Worm (Caenorhabditis elegans) whole organism, late embryonic: Measurements from ENCODE around the gene F59A1.13.

ENCODE experiments used
- C08G9.2 ChIP-seq: sonication (generic microtip); optimal IDR thresholded peaks from 2 replicates; lab custom pipeline; 2016; ENCODE audit warnings: mild to moderate bottlenecking, missing genetic modification characterization, moderate library complexity, missing compliant biosample characterization
- F13H6.1 ChIP-seq: sonication (generic microtip); optimal IDR thresholded peaks from 2 replicates; lab custom pipeline; 2016; ENCODE audit warnings: missing genetic modification characterization, missing compliant biosample characterization
- K09A11.1 ChIP-seq: sonication (generic microtip); optimal IDR thresholded peaks from 2 replicates; lab custom pipeline; 2017; ENCODE audit warnings: antibody characterized with exemption, mild to moderate bottlenecking, missing genetic modification characterization, missing compliant biosample characterization; ENCODE audit not compliant: insufficient read depth
- Y22D7AL.16 ChIP-seq: sonication (generic microtip); optimal IDR thresholded peaks from 2 replicates; lab custom pipeline; 2016; ENCODE audit warnings: missing genetic modification characterization, missing compliant biosample characterization
- ahr-1 ChIP-seq: sonication (generic microtip); optimal IDR thresholded peaks from 2 replicates; lab custom pipeline; 2016; ENCODE audit warnings: missing genetic modification characterization, missing compliant biosample characterization
- ceh-14 ChIP-seq: sonication (generic microtip); optimal IDR thresholded peaks from 2 replicates; lab custom pipeline; 2016; ENCODE audit warnings: missing genotype, missing genetic modification characterization, missing compliant biosample characterization
- ceh-18 ChIP-seq: sonication (generic microtip); optimal IDR thresholded peaks from 2 replicates; lab custom pipeline; 2016; ENCODE audit warnings: missing genetic modification characterization, missing compliant biosample characterization
- ceh-2 ChIP-seq: sonication (generic microtip); optimal IDR thresholded peaks from 2 replicates; lab custom pipeline; 2016; ENCODE audit warnings: missing genotype, missing genetic modification characterization, missing compliant biosample characterization
- ceh-22 ChIP-seq: sonication (generic microtip); optimal IDR thresholded peaks from 2 replicates; lab custom pipeline; 2017; ENCODE audit warnings: missing biosample characterization, missing genetic modification characterization
- ceh-24 ChIP-seq: sonication (generic microtip); optimal IDR thresholded peaks from 2 replicates; lab custom pipeline; 2016; ENCODE audit warnings: mild to moderate bottlenecking, missing genetic modification characterization, missing compliant biosample characterization
- ceh-30 ChIP-seq: fragments of 150-350 bp; optimal IDR thresholded peaks from 2 replicates; lab custom pipeline; 2014; ENCODE audit warnings: missing biosample characterization, missing genetic modification characterization
- ceh-31 ChIP-seq: sonication (generic microtip); optimal IDR thresholded peaks from 2 replicates; lab custom pipeline; 2016; ENCODE audit warnings: missing genetic modification characterization, missing compliant biosample characterization
- ceh-34 ChIP-seq: sonication (generic microtip); optimal IDR thresholded peaks from 2 replicates; lab custom pipeline; 2016; ENCODE audit warnings: mild to moderate bottlenecking, missing genetic modification characterization, missing compliant biosample characterization
- ceh-45 ChIP-seq: fragments of 200-800 bp; sonication (Bioruptor generic); IDR thresholded peaks from 2 replicates; pipeline ENCODE4 v1.3.6; 2022; ENCODE audit warnings: missing genetic modification reagents, missing genetic modification characterization, missing compliant biosample characterization
- ceh-48 ChIP-seq: sonication (generic microtip); optimal IDR thresholded peaks from 2 replicates; lab custom pipeline; 2016; ENCODE audit warnings: missing genetic modification characterization, inconsistent platforms, missing compliant biosample characterization
- che-1 ChIP-seq: sonication (generic microtip); optimal IDR thresholded peaks from 2 replicates; lab custom pipeline; 2016; ENCODE audit warnings: mild to moderate bottlenecking, missing genetic modification characterization, missing compliant biosample characterization
- fkh-6 ChIP-seq: sonication (generic microtip); optimal IDR thresholded peaks from 2 replicates; lab custom pipeline; 2016; ENCODE audit warnings: missing genetic modification characterization, missing compliant biosample characterization
- hlh-13 ChIP-seq: fragments of 200-800 bp; sonication (Bioruptor generic); optimal IDR thresholded peaks from 2 replicates; lab custom pipeline; 2018; ENCODE audit warnings: mild to moderate bottlenecking, missing genetic modification characterization, missing compliant biosample characterization
- hlh-15 ChIP-seq: sonication (generic microtip); optimal IDR thresholded peaks from 2 replicates; lab custom pipeline; 2016; ENCODE audit warnings: missing genetic modification characterization, missing compliant biosample characterization
- hlh-30 ChIP-seq: sonication (generic microtip); optimal IDR thresholded peaks from 2 replicates; lab custom pipeline; 2017; ENCODE audit warnings: antibody characterized with exemption, missing genetic modification characterization, missing compliant biosample characterization; ENCODE audit not compliant: insufficient read depth
- lim-6 ChIP-seq: sonication (generic microtip); optimal IDR thresholded peaks from 2 replicates; lab custom pipeline; 2016; ENCODE audit warnings: missing genetic modification characterization, missing compliant biosample characterization
- lin-11 ChIP-seq: fragments of 200-800 bp; sonication (Bioruptor generic); optimal IDR thresholded peaks from 2 replicates; lab custom pipeline; 2018; ENCODE audit warnings: mild to moderate bottlenecking, missing genetic modification characterization, missing compliant biosample characterization
- nfya-1 ChIP-seq: sonication (generic microtip); optimal IDR thresholded peaks from 2 replicates; lab custom pipeline; 2017; ENCODE audit warnings: missing genetic modification characterization, mild to moderate bottlenecking, missing compliant biosample characterization, antibody characterized with exemption, moderate library complexity
- nhr-11 ChIP-seq: fragments of 150-350 bp; optimal IDR thresholded peaks from 2 replicates; lab custom pipeline; 2014; ENCODE audit warnings: missing biosample characterization, missing genetic modification characterization
- nhr-232 ChIP-seq: sonication (generic microtip); optimal IDR thresholded peaks from 2 replicates; lab custom pipeline; 2016; ENCODE audit warnings: missing genetic modification characterization, missing compliant biosample characterization
- npax-4 ChIP-seq: sonication (generic microtip); optimal IDR thresholded peaks from 2 replicates; lab custom pipeline; 2016; ENCODE audit warnings: missing genetic modification characterization, missing compliant biosample characterization
- odd-2 ChIP-seq: sonication (generic microtip); optimal IDR thresholded peaks from 2 replicates; lab custom pipeline; 2017; ENCODE audit warnings: antibody characterized with exemption, mild to moderate bottlenecking, missing genetic modification characterization, missing compliant biosample characterization
- pha-2 ChIP-seq: sonication (generic microtip); optimal IDR thresholded peaks from 2 replicates; lab custom pipeline; 2017; ENCODE audit warnings: mild to moderate bottlenecking, missing genetic modification characterization, missing compliant biosample characterization
- pha-4 ChIP-seq: fragments of 150-350 bp; optimal IDR thresholded peaks from 2 replicates; lab custom pipeline; 2018; ENCODE audit warnings: missing biosample characterization, missing genetic modification reagents, missing genetic modification characterization
- pqm-1 ChIP-seq: sonication (generic microtip); optimal IDR thresholded peaks from 2 replicates; lab custom pipeline; 2016; ENCODE audit warnings: missing genetic modification characterization, missing compliant biosample characterization
- pros-1 ChIP-seq: fragments of 150-350 bp; optimal IDR thresholded peaks from 2 replicates; lab custom pipeline; 2014; ENCODE audit warnings: missing biosample characterization, missing genetic modification reagents, missing genetic modification characterization
- rnt-1 ChIP-seq: sonication (generic microtip); optimal IDR thresholded peaks from 2 replicates; lab custom pipeline; 2016; ENCODE audit warnings: missing genetic modification characterization, missing compliant biosample characterization
- sdc-2 ChIP-seq: sonication (generic microtip); optimal IDR thresholded peaks from 2 replicates; lab custom pipeline; 2016; ENCODE audit warnings: missing genotype, missing genetic modification characterization, missing compliant biosample characterization
- syd-9 ChIP-seq: sonication (generic microtip); optimal IDR thresholded peaks from 2 replicates; lab custom pipeline; 2016; ENCODE audit warnings: mild to moderate bottlenecking, missing genetic modification characterization, moderate library complexity, missing compliant biosample characterization
- ttx-3 ChIP-seq: sonication (generic microtip); optimal IDR thresholded peaks from 2 replicates; lab custom pipeline; 2016; ENCODE audit warnings: missing genetic modification reagents, missing genetic modification characterization, missing compliant biosample characterization

The F59A1.13 gene

DNA sequence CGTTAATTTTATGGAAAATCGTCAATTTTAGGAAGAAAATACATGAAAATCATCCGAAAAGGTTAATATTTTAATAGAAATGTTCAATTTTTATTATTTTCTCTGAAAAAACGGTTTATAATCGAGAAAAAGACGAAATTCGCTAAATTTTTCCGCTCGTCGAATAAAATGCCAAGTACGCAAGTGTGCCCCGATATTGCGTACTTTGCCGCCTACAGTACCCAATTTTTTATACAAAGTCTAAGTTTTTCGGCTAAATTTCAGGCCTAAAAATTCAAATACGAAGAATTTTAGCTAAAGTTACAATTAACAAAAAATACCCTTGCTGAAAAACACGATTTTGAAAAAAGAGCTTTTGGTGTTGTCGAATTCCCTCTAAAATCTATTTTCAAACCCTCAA, 32.0 kb downstream of the F59A1.13 start:
- no peak for TF ChIP-seq K09A11.1 (tag; lab: Kevin White, UChicago)
- TF ChIP-seq ceh-31 (tag; lab: Kevin White, UChicago): no peak
- TF ChIP-seq Y22D7AL.16 (tag; lab: Kevin White, UChicago): no peak
- TF ChIP-seq rnt-1 (tag; lab: Kevin White, UChicago): no peak
- no peak for TF ChIP-seq ttx-3 (tag; lab: Kevin White, UChicago)
- TF ChIP-seq pqm-1 (tag; lab: Kevin White, UChicago): no peak
- no peak for TF ChIP-seq ceh-34 (tag; lab: Kevin White, UChicago)
- TF ChIP-seq hlh-13 (GFP tag; lab: Kevin White, UChicago): no peak
- TF ChIP-seq hlh-30: no peak
- no peak for TF ChIP-seq pha-4 (tag; lab: Kevin White, UChicago)
- TF ChIP-seq nfya-1 (tag; lab: Kevin White, UChicago): no peak
- TF ChIP-seq nhr-11: no peak
- TF ChIP-seq ceh-45 (GFP tag; lab: Robert Waterston, UW): no peak
- TF ChIP-seq lin-11: no peak
- TF ChIP-seq lim-6 (tag; lab: Kevin White, UChicago): no peak
- no peak for TF ChIP-seq ceh-30 (tag; lab: Kevin White, UChicago)
- no peak for TF ChIP-seq ceh-2 (tag; lab: Kevin White, UChicago)
- TF ChIP-seq sdc-2 (tag; lab: Kevin White, UChicago): no peak

DNA sequence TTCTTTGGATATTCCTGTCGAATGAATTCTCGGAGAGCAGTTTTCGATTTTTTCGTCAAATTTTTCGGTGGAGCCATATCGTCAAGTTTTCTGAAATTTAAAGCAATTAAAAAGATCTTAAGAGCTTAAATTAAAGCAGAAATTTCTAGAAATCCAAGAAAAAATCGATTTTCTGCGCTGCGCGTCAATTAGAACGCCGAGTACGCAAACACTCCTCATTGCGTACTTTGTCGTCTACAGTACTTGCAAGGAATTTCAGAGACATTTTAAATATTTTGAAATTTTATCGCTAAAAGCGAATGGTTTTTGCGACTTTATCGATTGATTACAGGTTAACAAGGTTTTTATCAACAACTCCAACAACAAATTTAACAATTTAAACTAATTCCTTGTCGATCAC, 35.6 kb downstream of the F59A1.13 start:
- TF ChIP-seq odd-2 (tag; lab: Kevin White, UChicago) (no peak), pros-1 (no peak), fkh-6 (tag; lab: Kevin White, UChicago) (no peak), hlh-15 (tag; lab: Kevin White, UChicago) (no peak)
- TF ChIP-seq, all 69 proteins: peak for 0

DNA sequence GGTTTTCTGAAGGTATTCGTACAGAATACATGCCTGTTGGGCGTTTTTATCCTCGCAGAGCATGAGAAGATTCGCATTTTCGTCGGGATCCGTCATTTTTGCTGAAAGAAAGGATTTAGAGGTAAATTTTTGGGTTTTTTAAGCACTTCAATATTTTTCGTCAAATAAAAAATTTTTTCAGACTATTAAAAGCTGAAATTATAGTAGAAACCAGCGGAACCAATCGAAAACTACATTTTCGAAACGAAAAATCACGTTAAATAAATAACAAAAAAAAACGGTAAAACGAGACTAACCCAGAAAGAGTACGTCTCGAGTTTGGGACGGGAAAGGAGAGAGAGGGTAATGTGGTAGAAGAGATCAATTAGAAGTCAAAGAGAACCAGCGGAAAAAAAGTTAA, 40.4 kb downstream of the F59A1.13 start, which contains the start of gene fbxa-192:
Gene fbxa-192, minus strand, starts transcription at position 101 of the 400 bp plus-strand sequence.
- TF ChIP-seq F13H6.1 (tag; lab: Kevin White, UChicago): no peak
- no peak for TF ChIP-seq ceh-24 (tag; lab: Kevin White, UChicago)
- TF ChIP-seq syd-9 (tag; lab: Kevin White, UChicago): no peak
- no peak for TF ChIP-seq C08G9.2 (tag; lab: Kevin White, UChicago)
- TF ChIP-seq hlh-30: no peak
- TF ChIP-seq odd-2 (tag; lab: Kevin White, UChicago): no peak
- no peak for TF ChIP-seq ceh-18 (tag; lab: Kevin White, UChicago)
- no peak for TF ChIP-seq hlh-15 (tag; lab: Kevin White, UChicago)
- TF ChIP-seq npax-4 (tag; lab: Kevin White, UChicago): no peak
- no peak for TF ChIP-seq pha-2 (tag; lab: Kevin White, UChicago)
- no peak for TF ChIP-seq che-1 (tag; lab: Kevin White, UChicago)
- no peak for TF ChIP-seq ceh-34 (tag; lab: Kevin White, UChicago)
- no peak for TF ChIP-seq ceh-14 (tag; lab: Kevin White, UChicago)
- TF ChIP-seq ceh-22 (tag; lab: Kevin White, UChicago): no peak
- no peak for TF ChIP-seq ceh-48 (tag; lab: Kevin White, UChicago)
- TF ChIP-seq ahr-1: no peak
- TF ChIP-seq nhr-232: no peak
